Worm (Caenorhabditis elegans) whole organism, L4 larva: ENCODE data around the gene C10G8.4.

ENCODE experiments used
- F37D6.2 ChIP-seq: sonication (generic microtip); optimal IDR thresholded peaks from 2 replicates; lab custom pipeline; 2016; ENCODE audit warnings: mild to moderate bottlenecking, missing genetic modification characterization, missing compliant biosample characterization
- Y105C5A.15 ChIP-seq: fragments of 200-800 bp; sonication (Bioruptor generic); IDR thresholded peaks from 2 replicates; pipeline ENCODE4 v1.3.6; 2022; ENCODE audit warnings: missing genetic modification characterization, missing compliant biosample characterization
- Y48G9A.11 ChIP-seq: fragments of 200-800 bp; sonication (Bioruptor generic); IDR thresholded peaks from 2 replicates; pipeline ENCODE4 v1.3.6; 2022; ENCODE audit warnings: missing genetic modification reagents, missing genetic modification characterization, missing compliant biosample characterization
- aha-1 ChIP-seq: fragments of 150-350 bp; peaks from one replicate; lab custom pipeline; 2014; ENCODE audit warnings: missing biosample characterization, missing genetic modification characterization
- ceh-32 ChIP-seq: sonication (generic microtip); optimal IDR thresholded peaks from 2 replicates; lab custom pipeline; 2016; ENCODE audit warnings: mild to moderate bottlenecking, missing genetic modification characterization, missing compliant biosample characterization; ENCODE audit not compliant: poor library complexity
- ceh-62 ChIP-seq: sonication (generic microtip); optimal IDR thresholded peaks from 2 replicates; lab custom pipeline; 2017; ENCODE audit warnings: missing biosample characterization, missing genetic modification characterization
- ces-1 ChIP-seq: fragments of 150-350 bp; sonication (generic microtip); optimal IDR thresholded peaks from 4 replicates; lab custom pipeline; 2014; ENCODE audit warnings: missing biosample characterization, missing genetic modification reagents, missing genetic modification characterization
- ctbp-1 ChIP-seq: fragments of 200-800 bp; sonication (Bioruptor generic); IDR thresholded peaks from 2 replicates; pipeline ENCODE4 v1.3.6; 2022; ENCODE audit warnings: missing genetic modification reagents, missing genetic modification characterization, missing compliant biosample characterization
- daf-16 ChIP-seq, 3 experiments: sonication (generic microtip); optimal IDR thresholded peaks; 2 replicates each; lab custom pipeline; 2016 to 2017; ENCODE audit warnings: missing genetic modification characterization in 3 of 3, missing genetic modification reagents in 3 of 3, mild to moderate bottlenecking in 2 of 3, missing compliant biosample characterization in 2 of 3, missing biosample characterization in 1 of 3, moderate library complexity in 1 of 3
- daf-8 ChIP-seq: fragments of 200-800 bp; sonication (Bioruptor generic); IDR thresholded peaks from 2 replicates; pipeline ENCODE4 v1.3.6; 2022; ENCODE audit warnings: missing genetic modification characterization, missing compliant biosample characterization
- fos-1 ChIP-seq: fragments of 150-350 bp; optimal IDR thresholded peaks from 2 replicates; lab custom pipeline; 2014; ENCODE audit warnings: missing biosample characterization, missing genetic modification characterization
- hif-1 ChIP-seq, 2 experiments: sonication (generic microtip); optimal IDR thresholded peaks; 2 replicates each; lab custom pipeline; 2016 to 2017; ENCODE audit warnings: missing compliant biosample characterization in 2 of 2, missing genetic modification characterization in 2 of 2, missing genetic modification reagents in 2 of 2, missing genotype in 2 of 2, mild to moderate bottlenecking in 1 of 2
- hlh-11 ChIP-seq: fragments of 200-800 bp; sonication (Bioruptor generic); optimal IDR thresholded peaks from 2 replicates; lab custom pipeline; 2018; ENCODE audit warnings: mild to moderate bottlenecking, missing genetic modification characterization, missing compliant biosample characterization
- hlh-30 ChIP-seq: sonication (generic microtip); optimal IDR thresholded peaks from 2 replicates; lab custom pipeline; 2017; ENCODE audit warnings: antibody characterized with exemption, mild to moderate bottlenecking, missing genetic modification characterization, missing compliant biosample characterization; ENCODE audit not compliant: insufficient read depth
- hmg-1.1 ChIP-seq: fragments of 200-800 bp; sonication (Bioruptor generic); IDR thresholded peaks from 2 replicates; pipeline ENCODE4 v1.3.6; 2022; ENCODE audit warnings: missing genetic modification reagents, missing genetic modification characterization, missing compliant biosample characterization
- lim-7 ChIP-seq: fragments of 200-800 bp; sonication (Bioruptor generic); IDR thresholded peaks from 2 replicates; pipeline ENCODE4 v1.3.6; 2022; ENCODE audit warnings: missing genetic modification characterization, missing compliant biosample characterization
- lir-3 ChIP-seq: sonication (generic microtip); optimal IDR thresholded peaks from 2 replicates; lab custom pipeline; 2016; ENCODE audit warnings: mild to moderate bottlenecking, missing genetic modification characterization, missing compliant biosample characterization
- nhr-102 ChIP-seq: sonication (generic microtip); optimal IDR thresholded peaks from 2 replicates; lab custom pipeline; 2016; ENCODE audit warnings: mild to moderate bottlenecking, missing genetic modification characterization, moderate library complexity, missing compliant biosample characterization
- nhr-11 ChIP-seq: fragments of 150-350 bp; optimal IDR thresholded peaks from 2 replicates; lab custom pipeline; 2014; ENCODE audit warnings: missing biosample characterization, missing genetic modification characterization
- nhr-41 ChIP-seq: fragments of 200-800 bp; sonication (Bioruptor generic); IDR thresholded peaks from 2 replicates; pipeline ENCODE4 v1.3.6; 2022; ENCODE audit warnings: missing genetic modification reagents, missing genetic modification characterization, missing compliant biosample characterization
- php-3 ChIP-seq: fragments of 200-800 bp; sonication (Bioruptor generic); IDR thresholded peaks from 2 replicates; pipeline ENCODE4 v1.3.6; 2022; ENCODE audit warnings: missing genetic modification reagents, missing genetic modification characterization, missing compliant biosample characterization
- pqm-1 ChIP-seq: sonication (generic microtip); optimal IDR thresholded peaks from 2 replicates; lab custom pipeline; 2017; ENCODE audit warnings: missing biosample characterization, missing genetic modification characterization
- rbr-2 ChIP-seq: sonication (generic microtip); optimal IDR thresholded peaks from 2 replicates; lab custom pipeline; 2016; ENCODE audit warnings: missing genotype, missing genetic modification characterization, missing compliant biosample characterization
- unc-62 ChIP-seq, 3 experiments: fragments of 150-350 bp in 1 of 3; sonication (generic microtip); optimal IDR thresholded peaks in 2 of 3; peaks in 1 of 3; 1 replicate in 1 of 3; 2 replicates in 2 of 3; lab custom pipeline; 2014 to 2017; ENCODE audit warnings: missing biosample characterization in 3 of 3, missing genetic modification characterization in 3 of 3, missing genetic modification reagents in 3 of 3, missing genotype in 1 of 3
- vab-7 ChIP-seq: fragments of 200-800 bp; sonication (Bioruptor generic); IDR thresholded peaks from 2 replicates; pipeline ENCODE4 v1.3.6; 2022; ENCODE audit warnings: missing genetic modification reagents, missing genetic modification characterization, missing compliant biosample characterization
- zfp-2 ChIP-seq: sonication (generic microtip); optimal IDR thresholded peaks from 2 replicates; lab custom pipeline; 2016; ENCODE audit warnings: mild to moderate bottlenecking, missing genetic modification characterization, missing compliant biosample characterization
- zfp-3 ChIP-seq: fragments of 200-800 bp; sonication (Bioruptor generic); conservative IDR thresholded peaks from 2 replicates; pipeline ENCODE4 v1.3.6; 2022; ENCODE audit warnings: missing genetic modification reagents, missing genetic modification characterization, missing compliant biosample characterization
- zip-11 ChIP-seq: fragments of 200-800 bp; sonication (Bioruptor generic); IDR thresholded peaks from 2 replicates; pipeline ENCODE4 v1.3.6; 2022; ENCODE audit warnings: missing genetic modification characterization, missing compliant biosample characterization

C10G8.4 gene

ce11 chrV:5288676-5289075 is 23.1 kb upstream of the C10G8.4 start:
- no peak for TF ChIP-seq Y105C5A.15

- TF ChIP-seq F37D6.2: no peak
- TF ChIP-seq hlh-30: peak; percentile 24
- peak; percentile 72 for TF ChIP-seq nhr-11 (tag; lab: Kevin White, UChicago)
- no peak for TF ChIP-seq zfp-3 (GFP tag; lab: Robert Waterston, UW)
- TF ChIP-seq aha-1 (tag; lab: Kevin White, UChicago): peak; percentile 79
- peak in 1 of 2 experiments; percentile 67 for TF ChIP-seq daf-16 (GFP tag; optimal IDR thresholded peaks at IDR 0.05; lab: Kevin White, UChicago)
- TF ChIP-seq daf-16 (tag; optimal IDR thresholded peaks at IDR 0.05; lab: Kevin White, UChicago): no peak
- TF ChIP-seq hif-1 (tag; optimal IDR thresholded peaks at IDR 0.05; lab: Kevin White, UChicago): peak in 1 of 2 experiments; percentile 44
- peak; percentile 48 for TF ChIP-seq hlh-11
- TF ChIP-seq, all 104 proteins: peak for 6
Measured at ce11 chrV:5295940-5296339, 15.8 kb upstream of the C10G8.4 start.

DNA sequence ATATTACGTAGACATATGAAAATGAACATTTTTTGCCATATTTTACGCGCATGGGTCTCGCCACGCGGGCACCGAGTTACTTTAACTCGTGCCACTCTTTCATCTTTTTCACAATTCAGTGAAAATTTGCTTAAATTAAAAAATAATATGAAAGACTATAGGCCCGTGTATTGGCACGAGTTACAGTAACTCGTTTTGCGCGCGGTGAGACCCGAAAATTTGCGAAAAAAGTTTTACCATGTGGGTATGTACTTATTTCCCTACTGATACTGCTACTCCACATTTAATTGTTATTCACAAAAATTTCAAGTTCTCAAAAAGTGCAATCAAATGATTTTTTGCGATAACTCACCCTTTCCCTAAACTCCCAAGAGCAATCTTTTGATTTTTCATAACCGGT is 14.0 kb upstream of the C10G8.4 start:
- TF ChIP-seq lir-3 (tag; lab: Kevin White, UChicago) (no peak), unc-62 (GFP tag; optimal IDR thresholded peaks at IDR 0.05 in 1 of 2; lab: Kevin White, UChicago) (peak in 1 of 2 experiments; percentile 98), unc-62 (tag; optimal IDR thresholded peaks at IDR 0.05; lab: Kevin White, UChicago) (no peak), nhr-102 (tag; lab: Kevin White, UChicago) (no peak), nhr-41 (GFP tag; lab: Robert Waterston, UW) (no peak)

- TF ChIP-seq php-3 (GFP tag; lab: Robert Waterston, UW) (no peak), aha-1 (tag; lab: Kevin White, UChicago) (peak; percentile 73)
Measured at ce11 chrV:5301226-5301625, 10.5 kb upstream of the C10G8.4 start.

ce11 chrV:5303389-5303788 is 8.3 kb upstream of the C10G8.4 start, which contains the start of gene ncx-2:
Gene ncx-2 (plus strand): TSS chrV:5303689.
- TF ChIP-seq lim-7 (GFP tag; lab: Robert Waterston, UW): no peak
- no peak for TF ChIP-seq pqm-1
- no peak for TF ChIP-seq ctbp-1 (GFP tag; lab: Robert Waterston, UW)
- TF ChIP-seq zfp-2 (tag; lab: Kevin White, UChicago): no peak
- TF ChIP-seq ces-1 (GFP tag; lab: Kevin White, UChicago): no peak
- TF ChIP-seq Y48G9A.11 (GFP tag; lab: Robert Waterston, UW): no peak
- no peak for TF ChIP-seq ceh-32
- TF ChIP-seq zfp-3 (GFP tag; lab: Robert Waterston, UW): no peak
- no peak for TF ChIP-seq daf-8 (GFP tag; lab: Robert Waterston, UW)
- TF ChIP-seq aha-1 (tag; lab: Kevin White, UChicago): no peak
- TF ChIP-seq daf-16 (GFP tag; optimal IDR thresholded peaks at IDR 0.05; lab: Kevin White, UChicago): no peak
- TF ChIP-seq daf-16 (tag; optimal IDR thresholded peaks at IDR 0.05; lab: Kevin White, UChicago): no peak
- no peak for TF ChIP-seq rbr-2 (tag; lab: Kevin White, UChicago)
- TF ChIP-seq hmg-1.1 (GFP tag; lab: Robert Waterston, UW): no peak
- no peak for TF ChIP-seq fos-1 (tag; lab: Kevin White, UChicago)
- no peak for TF ChIP-seq zip-11

- TF ChIP-seq vab-7 (GFP tag; lab: Robert Waterston, UW): no peak
Measured at ce11 chrV:5304366-5304765, 7.4 kb upstream of the C10G8.4 start.

DNA sequence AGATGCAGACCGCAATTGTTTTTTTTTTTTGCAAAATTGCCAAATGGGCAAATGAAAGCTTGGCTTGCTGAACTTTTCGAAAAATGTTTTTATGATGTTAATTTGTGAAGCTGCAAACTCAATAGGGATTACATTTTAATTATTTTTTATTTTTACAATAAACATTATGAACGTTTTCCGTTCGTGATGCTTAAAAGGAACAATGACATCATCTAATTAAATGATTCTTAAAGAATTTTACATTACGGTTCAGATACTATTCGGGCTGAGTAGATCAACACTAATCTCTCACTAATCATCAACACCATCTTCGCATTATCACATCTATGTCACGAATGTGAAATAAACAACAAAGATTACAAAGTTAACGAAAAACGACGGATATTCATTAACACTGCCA is 718 bp downstream of the C10G8.4 start, which contains the start of gene C10G8.3:
Gene C10G8.3, plus strand, starts transcription at position 301 of the 400 bp plus-strand sequence.
- TF ChIP-seq ceh-62 (tag; lab: Kevin White, UChicago) (no peak), unc-62 (GFP tag; optimal IDR thresholded peaks at IDR 0.05 in 1 of 2; lab: Kevin White, UChicago) (peak in 1 of 2 experiments; percentile 45), unc-62 (tag; optimal IDR thresholded peaks at IDR 0.05; lab: Kevin White, UChicago) (no peak)
